In genomic region chrIV:5081122-5081521, ce11 we compare ENCODE assay signal across 4 worm cellular contexts.
TF ChIP-seq lines count a peak whose summit lies in the region.

No protein-coding gene starts in this region.

TF ChIP-seq in whole organism, L1 larva, 84 proteins besides CTCF, POLR2A, EP300 and RAD21 (continued from another document):
- TF ChIP-seq lin-14 (GFP tag; optimal IDR thresholded peaks at IDR 0.05; lab: Kevin White, UChicago) (peak; percentile 82), fkh-8 (tag; optimal IDR thresholded peaks at IDR 0.05; lab: Kevin White, UChicago) (no peak), hlh-4 (tag; optimal IDR thresholded peaks at IDR 0.05; lab: Kevin White, UChicago) (no peak), sup-37 (GFP tag; optimal IDR thresholded peaks at IDR 0.05; lab: Kevin White, UChicago) (no peak), ets-5 (GFP tag; IDR thresholded peaks at IDR 0.05; lab: Robert Waterston, UW) (no peak), rnt-1 (tag; optimal IDR thresholded peaks at IDR 0.05; lab: Kevin White, UChicago) (peak; percentile 9), nhr-47 (tag; optimal IDR thresholded peaks at IDR 0.05; lab: Kevin White, UChicago) (no peak), sptf-1 (tag; optimal IDR thresholded peaks at IDR 0.05; lab: Kevin White, UChicago) (no peak), nhr-71 (tag; optimal IDR thresholded peaks at IDR 0.05; lab: Kevin White, UChicago) (peak; percentile 34), dpl-1 (GFP tag; optimal IDR thresholded peaks at IDR 0.05; lab: Kevin White, UChicago) (no peak), fos-1 (tag; optimal IDR thresholded peaks at IDR 0.05; lab: Kevin White, UChicago) (no peak), lsy-2 (tag; optimal IDR thresholded peaks at IDR 0.05; lab: Kevin White, UChicago) (peak; percentile 3 to 32), unc-98 (GFP tag; IDR thresholded peaks at IDR 0.05; lab: Robert Waterston, UW) (no peak), nhr-11 (tag; optimal IDR thresholded peaks at IDR 0.05; lab: Kevin White, UChicago) (no peak), swsn-7 (tag; optimal IDR thresholded peaks at IDR 0.05; lab: Kevin White, UChicago) (no peak), blmp-1 (tag; optimal IDR thresholded peaks at IDR 0.05; lab: Kevin White, UChicago) (no peak), snu-23 (GFP tag; optimal IDR thresholded peaks at IDR 0.05; lab: Kevin White, UChicago) (no peak), fkh-4 (tag; optimal IDR thresholded peaks at IDR 0.05; lab: Kevin White, UChicago; ENCODE audit: borderline replicate concordance) (no peak), nhr-90 (tag; optimal IDR thresholded peaks at IDR 0.05; lab: Kevin White, UChicago; ENCODE audit: poor library complexity) (no peak), sox-4 (tag; optimal IDR thresholded peaks at IDR 0.05; lab: Kevin White, UChicago) (no peak), dsc-1 (tag; optimal IDR thresholded peaks at IDR 0.05; lab: Kevin White, UChicago) (peak; percentile 2)

TF ChIP-seq in whole organism, L2 larva, 48 proteins besides CTCF, POLR2A, EP300 and RAD21 (continued from another document):
- no peak for TF ChIP-seq mbf-1 (tag; optimal IDR thresholded peaks at IDR 0.05; lab: Kevin White, UChicago)
- TF ChIP-seq zag-1 (tag; optimal IDR thresholded peaks at IDR 0.05; lab: Kevin White, UChicago): peak; percentile 35
- TF ChIP-seq nhr-12 (tag; optimal IDR thresholded peaks at IDR 0.05; lab: Kevin White, UChicago): no peak

TF ChIP-seq in whole organism, L3 larva, 47 proteins besides CTCF, POLR2A, EP300 and RAD21 (continued from another document):
- TF ChIP-seq unc-62 (GFP tag; optimal IDR thresholded peaks at IDR 0.05; lab: Kevin White, UChicago) (no peak), nhr-237 (tag; optimal IDR thresholded peaks at IDR 0.05; lab: Kevin White, UChicago) (no peak), ceh-16 (tag; optimal IDR thresholded peaks at IDR 0.05; lab: Kevin White, UChicago) (no peak), elt-3 (tag; optimal IDR thresholded peaks at IDR 0.05; lab: Kevin White, UChicago) (no peak), ZK546.5 (tag; optimal IDR thresholded peaks at IDR 0.05; lab: Kevin White, UChicago) (no peak), ztf-4 (tag; optimal IDR thresholded peaks at IDR 0.05; lab: Kevin White, UChicago) (no peak), ama-1 (optimal IDR thresholded peaks at IDR 0.05; lab: Kevin White, UChicago) (no peak), snpc-4 (tag; optimal IDR thresholded peaks at IDR 0.05; lab: Kevin White, UChicago) (no peak), pqm-1 (tag; optimal IDR thresholded peaks at IDR 0.05; lab: Kevin White, UChicago) (no peak), ztf-11 (tag; optimal IDR thresholded peaks at IDR 0.05; lab: Kevin White, UChicago) (no peak), nhr-23 (tag; optimal IDR thresholded peaks at IDR 0.05; lab: Kevin White, UChicago) (no peak), skn-1 (tag; optimal IDR thresholded peaks at IDR 0.05; lab: Kevin White, UChicago) (no peak)

TF ChIP-seq in whole organism, L4 larva, 104 proteins besides CTCF, POLR2A, EP300 and RAD21 (continued from another document):
- no peak for TF ChIP-seq nhr-48 (tag; optimal IDR thresholded peaks at IDR 0.05; lab: Kevin White, UChicago)
- peak in 1 of 2 experiments; percentile 0 for TF ChIP-seq lsy-2 (tag; optimal IDR thresholded peaks at IDR 0.05; lab: Kevin White, UChicago)
- no peak for TF ChIP-seq nhr-237 (tag; optimal IDR thresholded peaks at IDR 0.05; lab: Kevin White, UChicago)
- TF ChIP-seq hmg-1.1 (GFP tag; IDR thresholded peaks at IDR 0.05; lab: Robert Waterston, UW): peak; percentile 48; the same call in 1 of the 2 replicates
- peak; percentile 45 for TF ChIP-seq aha-1 (tag; lab: Kevin White, UChicago)
